Fruit fly (Drosophila melanogaster): ENCODE results near the gene CG13807.
A peak's percentile ranks its signal among the peaks of the same experiment; 100 is the strongest.

DNA sequence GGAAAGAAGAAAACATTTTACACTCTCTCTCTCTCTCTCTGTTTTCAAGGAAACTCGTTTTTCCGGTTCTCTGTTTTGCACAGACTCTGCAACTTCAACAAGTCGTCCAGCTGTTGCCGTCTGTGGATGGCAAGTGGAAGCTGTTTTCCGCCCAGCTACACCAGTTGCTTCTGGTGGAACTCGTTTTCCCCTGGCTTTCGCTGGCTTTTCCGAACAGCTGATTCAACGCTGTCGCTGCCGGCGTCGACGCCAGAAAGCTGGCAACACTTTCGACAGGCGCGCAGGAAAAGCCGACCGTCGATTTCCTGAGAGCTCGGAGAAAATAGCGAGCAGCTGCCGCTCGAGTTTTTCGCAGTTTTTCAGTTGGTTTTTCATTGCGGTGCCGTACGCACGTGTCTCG lies 19.8 kb downstream of the CG13807 start, which contains the start of gene MsR2:
- TF ChIP-seq fd102C (GFP tag; optimal IDR thresholded peaks at IDR 0.05) (no peak), CG12219 (GFP tag; optimal IDR thresholded peaks at IDR 0.05) (no peak), Spps (tag; optimal IDR thresholded peaks at IDR 0.05) (no peak), CG30431 (GFP tag; optimal IDR thresholded peaks at IDR 0.05) (no peak), CG10366 (GFP tag; IDR thresholded peaks at IDR 0.05) (no peak), CG31224 (GFP tag; IDR thresholded peaks at IDR 0.05) (peak; percentile 99), CG12104 (GFP tag; optimal IDR thresholded peaks at IDR 0.05) (no peak), lilli (GFP tag; optimal IDR thresholded peaks at IDR 0.05) (no peak), B-H2 (GFP tag; optimal IDR thresholded peaks at IDR 0.05) (no peak), CG8478 (optimal IDR thresholded peaks at IDR 0.05) (no peak), jing (GFP tag; optimal IDR thresholded peaks at IDR 0.05) (no peak), CG6854 (GFP tag; optimal IDR thresholded peaks at IDR 0.05) (no peak), usp (GFP tag; optimal IDR thresholded peaks at IDR 0.05) (no peak), h (optimal IDR thresholded peaks at IDR 0.05) (no peak)

Data from whole organism, embryonic.